Fruit fly (Drosophila melanogaster) S2 (cell line): ENCODE data around the gene Nopp140.

Experiments used
- CG8478 ChIP-seq: fragments of >200 bp; optimal IDR thresholded peaks from 2 replicates; lab custom pipeline; 2018
- CTCF ChIP-seq, 2 experiments: fragments of >200 bp; optimal IDR thresholded peaks; 2 replicates each; lab custom pipeline; 2018

dm6 chr3L:21808568-21808967, 24.0 kb upstream of the Nopp140 start, which contains the start of gene eg:
- TF ChIP-seq CG8478 (lab: Kevin White, UChicago) (no peak), CTCF (optimal IDR thresholded peaks at IDR 0.05; lab: Kevin White, UChicago) (no peak)
